Worm (Caenorhabditis elegans) whole organism, young adult: Measurements from ENCODE around the gene ZK1010.2.

Source experiments
- D2030.7 ChIP-seq: fragments of 200-800 bp; sonication (Bioruptor generic); IDR thresholded peaks from 2 replicates; pipeline ENCODE4 v1.3.6; 2022; ENCODE audit warnings: missing genetic modification reagents, missing genetic modification characterization, missing compliant biosample characterization
- F39B2.1 ChIP-seq: fragments of 200-800 bp; sonication (Bioruptor generic); IDR thresholded peaks from 2 replicates; pipeline ENCODE4 v1.3.6; 2022; ENCODE audit warnings: missing genetic modification reagents, missing genetic modification characterization, missing compliant biosample characterization
- F57A8.1 ChIP-seq: fragments of 200-800 bp; sonication (Bioruptor generic); optimal IDR thresholded peaks from 2 replicates; lab custom pipeline; 2018; ENCODE audit warnings: mild to moderate bottlenecking, missing genetic modification characterization, moderate library complexity, missing compliant biosample characterization
- Y67H2A.10 ChIP-seq: fragments of 200-800 bp; sonication (Bioruptor generic); conservative IDR thresholded peaks from 2 replicates; pipeline ENCODE4 v1.3.6; 2022; ENCODE audit warnings: missing genetic modification reagents, missing genetic modification characterization, missing compliant biosample characterization
- ZK185.1 ChIP-seq: sonication (generic microtip); optimal IDR thresholded peaks from 2 replicates; lab custom pipeline; 2016; ENCODE audit warnings: mild to moderate bottlenecking, missing genetic modification characterization, missing compliant biosample characterization; ENCODE audit not compliant: poor library complexity, severe bottlenecking
- ama-1 ChIP-seq, 3 experiments: fragments of 150-350 bp in 1 of 3; sonication (generic microtip) in 2 of 3; optimal IDR thresholded peaks; 2 replicates each; lab custom pipeline; 2014 to 2018; ENCODE audit warnings: missing biosample characterization in 2 of 3, missing genetic modification characterization in 2 of 3, missing genetic modification reagents in 2 of 3
- attf-5 ChIP-seq: fragments of 200-800 bp; sonication (Bioruptor generic); optimal IDR thresholded peaks from 2 replicates; lab custom pipeline; 2018; ENCODE audit warnings: mild to moderate bottlenecking, missing genetic modification characterization, missing compliant biosample characterization
- bed-2 ChIP-seq: fragments of 200-800 bp; sonication (Bioruptor generic); IDR thresholded peaks from 2 replicates; pipeline ENCODE4 v1.3.6; 2022; ENCODE audit warnings: missing genetic modification reagents, missing genetic modification characterization, missing compliant biosample characterization
- cebp-1 ChIP-seq, 2 experiments: fragments of 200-800 bp in 1 of 2; sonication (Bioruptor generic) in 1 of 2; sonication (generic microtip) in 1 of 2; IDR thresholded peaks in 1 of 2; optimal IDR thresholded peaks in 1 of 2; 2 replicates each; pipeline versions ENCODE4 v1.3.6 to Lab custom; 2017 to 2022; ENCODE audit warnings: missing compliant biosample characterization in 2 of 2, missing genetic modification characterization in 2 of 2, mild to moderate bottlenecking in 1 of 2, missing genetic modification reagents in 1 of 2, moderate library complexity in 1 of 2
- ceh-58 ChIP-seq: fragments of 200-800 bp; sonication (Bioruptor generic); IDR thresholded peaks from 2 replicates; pipeline ENCODE4 v1.3.6; 2022; ENCODE audit warnings: missing genetic modification characterization, missing compliant biosample characterization
- fkh-3 ChIP-seq: sonication (generic microtip); optimal IDR thresholded peaks from 2 replicates; lab custom pipeline; 2016; ENCODE audit warnings: mild to moderate bottlenecking, missing genetic modification characterization, missing compliant biosample characterization
- hmg-1.2 ChIP-seq: fragments of 200-800 bp; sonication (Bioruptor generic); IDR thresholded peaks from 2 replicates; pipeline ENCODE4 v1.3.6; 2022; ENCODE audit warnings: missing genetic modification reagents, missing genetic modification characterization, missing compliant biosample characterization
- hmg-20 ChIP-seq: fragments of 200-800 bp; sonication (Bioruptor generic); IDR thresholded peaks from 2 replicates; pipeline ENCODE4 v1.3.6; 2022; ENCODE audit warnings: missing genetic modification reagents, missing genetic modification characterization, missing compliant biosample characterization
- let-526 ChIP-seq: fragments of 200-800 bp; sonication (Bioruptor generic); IDR thresholded peaks from 2 replicates; pipeline ENCODE4 v1.3.6; 2022; ENCODE audit warnings: missing genetic modification reagents, missing genetic modification characterization, missing compliant biosample characterization
- lin-26 ChIP-seq: fragments of 200-800 bp; sonication (Bioruptor generic); IDR thresholded peaks from 2 replicates; pipeline ENCODE4 v1.3.6; 2022; ENCODE audit warnings: missing genetic modification reagents, missing genetic modification characterization, missing compliant biosample characterization
- lin-35 ChIP-seq, 3 experiments: fragments of 150-350 bp in 2 of 3; sonication (generic microtip) in 1 of 3; optimal IDR thresholded peaks; 2 replicates each; lab custom pipeline; 2014 to 2018; ENCODE audit warnings: missing biosample characterization in 3 of 3, missing genetic modification characterization in 3 of 3, missing genetic modification reagents in 3 of 3
- lin-54 ChIP-seq: fragments of 200-800 bp; sonication (Bioruptor generic); optimal IDR thresholded peaks from 2 replicates; lab custom pipeline; 2018; ENCODE audit warnings: mild to moderate bottlenecking, missing genetic modification characterization, missing compliant biosample characterization
- lir-1 ChIP-seq: fragments of 200-800 bp; sonication (Bioruptor generic); conservative IDR thresholded peaks from 2 replicates; pipeline ENCODE4 v1.3.6; 2022; ENCODE audit warnings: missing genetic modification reagents, missing genetic modification characterization, missing compliant biosample characterization
- lsl-1 ChIP-seq: fragments of 200-800 bp; sonication (Bioruptor generic); optimal IDR thresholded peaks from 2 replicates; lab custom pipeline; 2018; ENCODE audit warnings: mild to moderate bottlenecking, missing genetic modification characterization, moderate library complexity, missing compliant biosample characterization
- madf-3 ChIP-seq: fragments of 200-800 bp; sonication (Bioruptor generic); IDR thresholded peaks from 2 replicates; pipeline ENCODE4 v1.3.6; 2022; ENCODE audit warnings: missing genetic modification reagents, missing genetic modification characterization, missing compliant biosample characterization
- madf-6 ChIP-seq: fragments of 200-800 bp; sonication (Bioruptor generic); IDR thresholded peaks from 2 replicates; pipeline ENCODE4 v1.3.6; 2022; ENCODE audit warnings: missing genetic modification reagents, missing genetic modification characterization, missing compliant biosample characterization
- mel-28 ChIP-seq: sonication (generic microtip); optimal IDR thresholded peaks from 2 replicates; lab custom pipeline; 2016; ENCODE audit warnings: borderline replicate concordance, mild to moderate bottlenecking, missing genetic modification characterization, missing compliant biosample characterization
- nfya-1 ChIP-seq: sonication (generic microtip); optimal IDR thresholded peaks from 2 replicates; lab custom pipeline; 2017; ENCODE audit warnings: antibody characterized with exemption, missing compliant biosample characterization, missing genetic modification characterization, borderline replicate concordance; ENCODE audit not compliant: insufficient read depth
- ztf-18 ChIP-seq: sonication (generic microtip); optimal IDR thresholded peaks from 2 replicates; lab custom pipeline; 2016; ENCODE audit warnings: missing genotype, mild to moderate bottlenecking, missing genetic modification characterization, missing compliant biosample characterization
- ztf-3 ChIP-seq: fragments of 200-800 bp; sonication (Bioruptor generic); optimal IDR thresholded peaks from 2 replicates; lab custom pipeline; 2018; ENCODE audit warnings: mild to moderate bottlenecking, missing genetic modification characterization, missing compliant biosample characterization

ZK1010.2 gene

DNA sequence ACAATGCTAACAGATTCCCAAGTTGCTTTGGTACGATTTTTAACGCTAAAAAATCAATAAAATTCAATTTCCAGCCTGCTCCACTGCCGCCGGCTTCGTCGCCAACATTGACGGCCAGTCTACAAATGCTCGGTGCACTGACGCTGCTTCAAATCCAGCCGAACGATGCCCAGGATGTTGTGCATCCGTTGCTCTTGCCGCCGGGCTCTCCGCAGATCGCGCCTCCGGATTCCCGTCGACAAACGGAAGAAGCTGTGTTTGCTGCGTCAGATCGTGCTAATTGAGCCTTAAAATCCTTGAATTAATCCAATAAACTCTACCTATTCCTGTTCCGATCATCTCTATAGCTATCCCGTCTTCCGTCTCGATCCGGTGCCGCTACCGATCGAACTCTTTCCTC lies 46.6 kb downstream of the ZK1010.2 start (continued):
- no peak for TF ChIP-seq F57A8.1 (GFP tag; lab: Kevin White, UChicago)
- TF ChIP-seq F39B2.1 (GFP tag; lab: Robert Waterston, UW), result no peak
- no peak for TF ChIP-seq lir-1 (GFP tag; lab: Robert Waterston, UW)
- no peak for TF ChIP-seq lin-54 (GFP tag; lab: Kevin White, UChicago)
- no peak for TF ChIP-seq let-526 (GFP tag; lab: Robert Waterston, UW)
- TF ChIP-seq cebp-1 (GFP tag; IDR thresholded peaks at IDR 0.05; lab: Robert Waterston, UW), result no peak
- TF ChIP-seq cebp-1 (tag; optimal IDR thresholded peaks at IDR 0.05; lab: Kevin White, UChicago), result no peak
- no peak for TF ChIP-seq ceh-58
- no peak for TF ChIP-seq nfya-1 (tag; lab: Kevin White, UChicago)
- TF ChIP-seq bed-2 (GFP tag; lab: Robert Waterston, UW), result no peak
- 0 out of 2 replicates have a peak, but pooled peaks have one; percentile 21 for TF ChIP-seq madf-6 (GFP tag; lab: Robert Waterston, UW)
- no peak for TF ChIP-seq mel-28
- TF ChIP-seq lin-26 (GFP tag; lab: Robert Waterston, UW), result no peak

DNA sequence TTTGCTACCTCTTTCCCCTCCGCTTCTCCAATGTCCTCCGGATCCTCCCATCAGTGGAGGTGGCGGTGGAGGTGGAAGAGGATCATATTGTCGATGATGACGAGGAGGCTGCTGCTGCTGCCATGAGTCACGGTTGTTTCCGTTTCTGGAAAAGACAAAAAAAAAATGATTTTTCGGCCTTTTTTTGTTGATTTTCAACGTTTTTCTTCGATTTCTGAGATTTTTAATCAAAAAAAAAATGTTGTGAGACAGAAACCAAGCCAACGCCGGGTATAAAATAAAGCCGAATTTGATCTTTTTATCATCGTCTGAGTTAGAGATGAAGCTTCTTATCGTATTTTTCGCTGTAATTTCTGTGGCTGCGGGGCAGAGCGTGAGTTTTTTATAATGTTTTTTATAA lies 48.1 kb downstream of the ZK1010.2 start, which contains the start of gene Y37D8A.19:
Gene Y37D8A.19, plus strand, starts transcription at position 301 of the 400 bp plus-strand sequence.
- TF ChIP-seq D2030.7 (GFP tag; lab: Robert Waterston, UW) (no peak), madf-3 (GFP tag; lab: Robert Waterston, UW) (no peak), hmg-20 (GFP tag; lab: Robert Waterston, UW) (no peak), ztf-3 (no peak), ama-1 (optimal IDR thresholded peaks at IDR 0.05; lab: Kevin White, UChicago) (no peak), ama-1 (GFP tag; optimal IDR thresholded peaks at IDR 0.05; lab: Kevin White, UChicago) (no peak), Y67H2A.10 (no peak), fkh-3 (tag; lab: Kevin White, UChicago) (no peak), ZK185.1 (tag; lab: Kevin White, UChicago) (no peak)

DNA sequence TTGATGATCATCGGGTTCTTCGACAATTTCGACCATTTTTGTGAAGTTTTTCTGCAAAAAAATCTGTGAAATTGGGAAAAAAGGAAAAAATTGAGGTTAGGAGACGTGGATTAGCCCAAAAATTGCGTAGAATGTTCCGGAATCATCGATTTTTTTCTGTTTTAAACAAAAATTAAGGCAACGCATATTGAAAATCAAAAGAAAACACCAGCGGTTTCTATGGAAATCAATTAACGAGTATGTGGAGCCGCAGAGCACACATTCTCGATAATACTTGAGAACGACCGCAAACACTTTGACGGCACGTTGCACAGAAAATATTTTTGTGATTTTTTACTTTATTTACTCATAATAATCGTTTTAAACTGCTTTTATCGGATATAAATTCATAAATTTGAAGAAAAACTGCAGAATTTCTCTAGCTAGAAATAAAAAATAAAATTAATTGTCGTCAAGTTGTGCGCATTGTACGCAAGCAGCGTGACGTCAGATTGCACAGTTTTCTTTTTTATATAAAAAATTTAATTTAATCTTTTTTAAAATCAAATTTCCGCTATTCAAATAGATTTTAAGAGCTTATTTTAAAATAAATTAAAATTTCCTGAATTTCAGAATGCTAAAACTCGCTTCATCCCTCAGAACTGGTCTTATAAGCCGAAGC lies 51.6 kb downstream of the ZK1010.2 start, which contains the start of the genes npp-25 and mrps-10:
Gene npp-25, minus strand, starts transcription at position 51 of the 661 bp plus-strand sequence.
Gene mrps-10, plus strand, starts transcription at position 611 of the 661 bp plus-strand sequence.
- TF ChIP-seq attf-5 (GFP tag; lab: Kevin White, UChicago) (peak; percentile 13), lsl-1 (GFP tag; lab: Kevin White, UChicago) (peak; percentile 8), ztf-18 (tag; lab: Kevin White, UChicago) (peak; percentile 43), hmg-1.2 (GFP tag; lab: Robert Waterston, UW) (no peak), lin-35 (GFP tag; optimal IDR thresholded peaks at IDR 0.05; lab: Kevin White, UChicago) (peak in 1 of 3 experiments; percentile 2)
